Fruit fly (Drosophila melanogaster) whole organism, embryonic: Measurements from ENCODE around the gene CG14286.

ENCODE experiments used
- CG10565 ChIP-seq: fragments of 200-800 bp; sonication (Bioruptor generic); optimal IDR thresholded peaks from 3 replicates; lab custom pipeline; 2016; ENCODE audit warnings: missing biosample characterization, mild to moderate bottlenecking, missing genetic modification characterization
- CG10654 ChIP-seq: fragments of 200-800 bp; sonication (Bioruptor generic); optimal IDR thresholded peaks from 2 replicates; lab custom pipeline; 2016; ENCODE audit warnings: missing biosample characterization, missing genetic modification characterization
- CG11398 ChIP-seq: fragments of 200-800 bp; sonication (Bioruptor generic); optimal IDR thresholded peaks from 2 replicates; lab custom pipeline; 2016; ENCODE audit warnings: missing biosample characterization, missing genetic modification characterization
- CG12219 ChIP-seq: fragments of 200-800 bp; sonication (Bioruptor generic); optimal IDR thresholded peaks from 3 replicates; lab custom pipeline; 2018; ENCODE audit warnings: missing biosample characterization, mild to moderate bottlenecking, missing genetic modification characterization
- CG12391 ChIP-seq: fragments of 200-800 bp; sonication (Bioruptor generic); optimal IDR thresholded peaks from 3 replicates; lab custom pipeline; 2018; ENCODE audit warnings: missing biosample characterization, mild to moderate bottlenecking, missing genetic modification characterization, moderate library complexity
- CG12769 ChIP-seq: fragments of 200-800 bp; sonication (Bioruptor generic); optimal IDR thresholded peaks from 2 replicates; lab custom pipeline; 2019; ENCODE audit warnings: missing biosample characterization, mild to moderate bottlenecking, missing genetic modification characterization, moderate library complexity
- CG13296 ChIP-seq: fragments of 200-800 bp; sonication (Bioruptor generic); optimal IDR thresholded peaks from 3 replicates; lab custom pipeline; 2018; ENCODE audit warnings: missing biosample characterization, mild to moderate bottlenecking, missing genetic modification characterization
- CG17385 ChIP-seq: fragments of 200-800 bp; sonication (Bioruptor generic); optimal IDR thresholded peaks from 3 replicates; lab custom pipeline; 2018; ENCODE audit warnings: missing biosample characterization, mild to moderate bottlenecking, missing genetic modification characterization
- CG17829 ChIP-seq: fragments of 200-800 bp; optimal IDR thresholded peaks from 2 replicates; lab custom pipeline; 2019; ENCODE audit warnings: missing biosample characterization, mild to moderate bottlenecking, missing genetic modification characterization, moderate library complexity
- CG18764 ChIP-seq: fragments of 200-800 bp; sonication (Bioruptor generic); optimal IDR thresholded peaks from 3 replicates; lab custom pipeline; 2016; ENCODE audit warnings: missing biosample characterization, missing genetic modification characterization
- CG2116 ChIP-seq: fragments of 200-800 bp; sonication (Bioruptor generic); optimal IDR thresholded peaks from 3 replicates; lab custom pipeline; 2018; ENCODE audit warnings: missing biosample characterization, mild to moderate bottlenecking, missing genetic modification characterization
- CG30403 ChIP-seq: fragments of 200-800 bp; sonication (Bioruptor generic); optimal IDR thresholded peaks from 3 replicates; lab custom pipeline; 2016; ENCODE audit warnings: missing biosample characterization, missing genetic modification characterization
- CG31224 ChIP-seq: fragments of 200-800 bp; sonication (Bioruptor generic); IDR thresholded peaks from 2 replicates; pipeline ENCODE4 v1.3.6; 2022; ENCODE audit warnings: missing biosample characterization, missing genetic modification characterization
- CG33557 ChIP-seq: fragments of 200-800 bp; sonication (Bioruptor generic); optimal IDR thresholded peaks from 2 replicates; lab custom pipeline; 2019; ENCODE audit warnings: missing biosample characterization, mild to moderate bottlenecking, missing genetic modification characterization, moderate library complexity
- CG4282 ChIP-seq: fragments of 200-800 bp; sonication (Bioruptor generic); optimal IDR thresholded peaks from 2 replicates; lab custom pipeline; 2016; ENCODE audit warnings: missing biosample characterization, missing genetic modification characterization
- CG5245 ChIP-seq: fragments of 200-800 bp; sonication (Bioruptor generic); optimal IDR thresholded peaks from 3 replicates; lab custom pipeline; 2016; ENCODE audit warnings: missing biosample characterization, missing genetic modification characterization
- CG6254 ChIP-seq: fragments of 200-800 bp; sonication (Bioruptor generic); optimal IDR thresholded peaks from 3 replicates; lab custom pipeline; 2017; ENCODE audit warnings: mild to moderate bottlenecking, missing biosample characterization, missing genetic modification reagents, missing genetic modification characterization
- CG6765 ChIP-seq: fragments of 200-800 bp; sonication (Bioruptor generic); optimal IDR thresholded peaks from 3 replicates; lab custom pipeline; 2017; ENCODE audit warnings: missing biosample characterization, mild to moderate bottlenecking, missing genetic modification characterization
- CG8290 ChIP-seq, 3 experiments: fragments of 200-800 bp; sonication (Bioruptor generic); optimal IDR thresholded peaks; 2 replicates each; lab custom pipeline; 2016 to 2019; ENCODE audit warnings: missing biosample characterization in 3 of 3, missing genetic modification characterization in 3 of 3, mild to moderate bottlenecking in 2 of 3, moderate library complexity in 1 of 3
- CG8359 ChIP-seq: fragments of 200-800 bp; sonication (Bioruptor generic); optimal IDR thresholded peaks from 2 replicates; lab custom pipeline; 2017; ENCODE audit warnings: missing biosample characterization, mild to moderate bottlenecking, missing genetic modification characterization, borderline replicate concordance
- CG9727 ChIP-seq: fragments of 200-800 bp; sonication (Bioruptor generic); optimal IDR thresholded peaks from 3 replicates; lab custom pipeline; 2017; ENCODE audit warnings: missing biosample characterization, mild to moderate bottlenecking, missing genetic modification characterization
- Chrac-16 ChIP-seq: fragments of 200-800 bp; sonication (Bioruptor generic); optimal IDR thresholded peaks from 3 replicates; lab custom pipeline; 2016; ENCODE audit warnings: missing biosample characterization, missing genetic modification characterization
- Deaf1 ChIP-seq: fragments of 200-800 bp; optimal IDR thresholded peaks from 3 replicates; lab custom pipeline; 2019; ENCODE audit warnings: missing biosample characterization, mild to moderate bottlenecking, missing genetic modification characterization, moderate library complexity
- Dll ChIP-seq: fragments of 200-800 bp; sonication (Bioruptor generic); IDR thresholded peaks from 4 replicates; pipeline ENCODE4 v1.3.6; 2022; ENCODE audit warnings: missing biosample characterization, missing genetic modification characterization; ENCODE audit not compliant: partially characterized antibody
- HHEX ChIP-seq: fragments of 200-800 bp; sonication (Bioruptor generic); optimal IDR thresholded peaks from 3 replicates; lab custom pipeline; 2017; ENCODE audit warnings: missing biosample characterization, mild to moderate bottlenecking, missing genetic modification characterization, missing genetic modification reagents
- HLHmδ ChIP-seq: fragments of 200-800 bp; sonication (Bioruptor generic); optimal IDR thresholded peaks from 2 replicates; lab custom pipeline; 2018; ENCODE audit warnings: missing biosample characterization, mild to moderate bottlenecking, missing genetic modification characterization, moderate library complexity
- Kr ChIP-seq: fragments of 200-800 bp; sonication (Bioruptor generic); optimal IDR thresholded peaks from 2 replicates; lab custom pipeline; 2017; ENCODE audit warnings: missing biosample characterization, mild to moderate bottlenecking, missing genetic modification characterization
- Med ChIP-seq: fragments of 200-800 bp; sonication (Bioruptor generic); peaks from one replicate; lab custom pipeline; 2016; ENCODE audit warnings: missing biosample characterization, missing genetic modification characterization, mild to moderate bottlenecking, inconsistent platforms, moderate library complexity
- NC2β ChIP-seq: fragments of 200-800 bp; sonication (Bioruptor generic); optimal IDR thresholded peaks from 2 replicates; lab custom pipeline; 2016; ENCODE audit warnings: missing biosample characterization, missing genetic modification characterization
- Nf-YB ChIP-seq: fragments of 200-800 bp; sonication (Bioruptor generic); optimal IDR thresholded peaks from 3 replicates; lab custom pipeline; 2019; ENCODE audit warnings: missing biosample characterization, mild to moderate bottlenecking, missing genetic modification characterization, moderate library complexity
- Opbp ChIP-seq: fragments of 200-800 bp; sonication (Bioruptor generic); IDR thresholded peaks from 3 replicates; pipeline ENCODE4 v1.3.6; 2022; ENCODE audit warnings: missing biosample characterization, missing genetic modification characterization; ENCODE audit not compliant: partially characterized antibody
- Optix ChIP-seq: fragments of 200-800 bp; sonication (Bioruptor generic); IDR thresholded peaks from 3 replicates; pipeline ENCODE4 v1.3.6; 2022; ENCODE audit warnings: missing biosample characterization, missing genetic modification characterization
- Ssrp ChIP-seq: fragments of 200-800 bp; sonication (Bioruptor generic); optimal IDR thresholded peaks from 2 replicates; lab custom pipeline; 2018; ENCODE audit warnings: missing biosample characterization, mild to moderate bottlenecking, missing genetic modification characterization, moderate library complexity
- ap ChIP-seq: fragments of 200-800 bp; sonication (Bioruptor generic); IDR thresholded peaks from 2 replicates; pipeline ENCODE4 v1.3.6; 2022; ENCODE audit warnings: missing biosample characterization, missing genetic modification characterization
- ara ChIP-seq: fragments of 200-800 bp; sonication (Bioruptor generic); IDR thresholded peaks from 2 replicates; pipeline ENCODE4 v1.3.6; 2022; ENCODE audit warnings: missing biosample characterization, missing genetic modification characterization
- btn ChIP-seq: fragments of 200-800 bp; sonication (Bioruptor generic); optimal IDR thresholded peaks from 2 replicates; lab custom pipeline; 2016; ENCODE audit warnings: missing biosample characterization, missing genetic modification characterization
- cad ChIP-seq: fragments of >200 bp; optimal IDR thresholded peaks from 2 replicates; lab custom pipeline; 2017; ENCODE audit warnings: missing biosample characterization, missing genetic modification characterization
- cg ChIP-seq: fragments of 200-800 bp; sonication (Bioruptor generic); optimal IDR thresholded peaks from 3 replicates; lab custom pipeline; 2019; ENCODE audit warnings: missing biosample characterization, mild to moderate bottlenecking, missing genetic modification characterization, moderate library complexity
- crol ChIP-seq: fragments of 200-800 bp; sonication (Bioruptor generic); IDR thresholded peaks from 2 replicates; pipeline ENCODE4 v1.3.6; 2022; ENCODE audit warnings: missing biosample characterization, missing genetic modification characterization
- da ChIP-seq: fragments of 200-800 bp; sonication (Bioruptor generic); optimal IDR thresholded peaks from 2 replicates; lab custom pipeline; 2016; ENCODE audit warnings: missing biosample characterization, missing genetic modification characterization
- dati ChIP-seq: fragments of 200-800 bp; sonication (Bioruptor generic); IDR thresholded peaks from 2 replicates; pipeline ENCODE4 v1.3.6; 2022; ENCODE audit warnings: missing biosample characterization, missing genetic modification characterization
- disco-r ChIP-seq: fragments of 200-800 bp; sonication (Bioruptor generic); optimal IDR thresholded peaks from 2 replicates; lab custom pipeline; 2016; ENCODE audit warnings: missing biosample characterization, missing genetic modification characterization
- dm ChIP-seq: fragments of 200-800 bp; sonication (Bioruptor generic); optimal IDR thresholded peaks from 3 replicates; lab custom pipeline; 2016; ENCODE audit warnings: missing biosample characterization, missing genetic modification characterization
- ftz-f1 ChIP-seq: fragments of 200-800 bp; sonication (Bioruptor generic); optimal IDR thresholded peaks from 2 replicates; lab custom pipeline; 2016; ENCODE audit warnings: missing biosample characterization, missing genetic modification characterization
- kah ChIP-seq: fragments of 200-800 bp; sonication (Bioruptor generic); optimal IDR thresholded peaks from 2 replicates; lab custom pipeline; 2018; ENCODE audit warnings: missing biosample characterization, mild to moderate bottlenecking, missing genetic modification characterization
- oc ChIP-seq: fragments of 200-800 bp; sonication (Bioruptor generic); optimal IDR thresholded peaks from 2 replicates; lab custom pipeline; 2018; ENCODE audit warnings: missing biosample characterization, mild to moderate bottlenecking, missing genetic modification characterization, moderate library complexity
- pzg ChIP-seq: fragments of 200-800 bp; sonication (Bioruptor generic); optimal IDR thresholded peaks from 3 replicates; lab custom pipeline; 2018; ENCODE audit warnings: missing biosample characterization, mild to moderate bottlenecking, missing genetic modification characterization, moderate library complexity
- scrt ChIP-seq: fragments of 200-800 bp; sonication (Bioruptor generic); optimal IDR thresholded peaks from 2 replicates; lab custom pipeline; 2018; ENCODE audit warnings: missing biosample characterization, mild to moderate bottlenecking, missing genetic modification characterization, moderate library complexity
- unpg ChIP-seq: fragments of 200-800 bp; sonication (Bioruptor generic); optimal IDR thresholded peaks from 3 replicates; lab custom pipeline; 2018; ENCODE audit warnings: missing biosample characterization, mild to moderate bottlenecking, missing genetic modification characterization, moderate library complexity
- zen ChIP-seq: fragments of 200-800 bp; sonication (Bioruptor generic); optimal IDR thresholded peaks from 3 replicates; lab custom pipeline; 2018; ENCODE audit warnings: missing biosample characterization, mild to moderate bottlenecking, missing genetic modification characterization, moderate library complexity

Gene CG14286

dm6 chr3R:18999906-19000451, 23.9 kb upstream of the CG14286 start (continued):
- TF ChIP-seq CG6254 (GFP tag; lab: Kevin White, UChicago) (no peak), dati (GFP tag; lab: Robert Waterston, UW) (no peak), disco-r (GFP tag; lab: Kevin White, UChicago) (no peak), CG10565 (GFP tag; lab: Kevin White, UChicago) (no peak), ara (GFP tag; lab: Robert Waterston, UW) (0 out of 2 replicates have a peak, but pooled peaks have one; percentile 33), NC2β (GFP tag; lab: Kevin White, UChicago) (no peak), CG5245 (GFP tag; lab: Kevin White, UChicago) (no peak), da (GFP tag; lab: Kevin White, UChicago) (no peak), CG4282 (GFP tag; lab: Kevin White, UChicago) (no peak), CG17829 (tag; lab: Kevin White, UChicago) (no peak), crol (GFP tag; lab: Robert Waterston, UW) (peak; percentile 22; the same call in 1 of the 2 replicates), CG11398 (GFP tag; lab: Kevin White, UChicago) (no peak), pzg (GFP tag; lab: Kevin White, UChicago) (no peak), Dll (GFP tag; lab: Robert Waterston, UW) (no peak), CG13296 (GFP tag; lab: Kevin White, UChicago) (no peak), CG31224 (GFP tag; lab: Robert Waterston, UW) (no peak), Chrac-16 (GFP tag; lab: Kevin White, UChicago) (no peak), HHEX (GFP tag; lab: Kevin White, UChicago) (no peak), CG6765 (GFP tag; lab: Kevin White, UChicago) (no peak), Med (GFP tag; lab: Kevin White, UChicago) (peak; percentile 54), Nf-YB (GFP tag; lab: Kevin White, UChicago) (no peak), CG12219 (GFP tag; lab: Kevin White, UChicago) (no peak), scrt (GFP tag; lab: Kevin White, UChicago) (no peak), CG12391 (tag; lab: Kevin White, UChicago) (no peak), Kr (GFP tag; lab: Kevin White, UChicago) (peak; percentile 65), ap (no peak), CG8290 (GFP tag; optimal IDR thresholded peaks at IDR 0.05; lab: Kevin White, UChicago) (no peak), CG8290 (tag; optimal IDR thresholded peaks at IDR 0.05; lab: Kevin White, UChicago) (peak in 1 of 2 experiments; percentile 11), cad (no peak)

DNA sequence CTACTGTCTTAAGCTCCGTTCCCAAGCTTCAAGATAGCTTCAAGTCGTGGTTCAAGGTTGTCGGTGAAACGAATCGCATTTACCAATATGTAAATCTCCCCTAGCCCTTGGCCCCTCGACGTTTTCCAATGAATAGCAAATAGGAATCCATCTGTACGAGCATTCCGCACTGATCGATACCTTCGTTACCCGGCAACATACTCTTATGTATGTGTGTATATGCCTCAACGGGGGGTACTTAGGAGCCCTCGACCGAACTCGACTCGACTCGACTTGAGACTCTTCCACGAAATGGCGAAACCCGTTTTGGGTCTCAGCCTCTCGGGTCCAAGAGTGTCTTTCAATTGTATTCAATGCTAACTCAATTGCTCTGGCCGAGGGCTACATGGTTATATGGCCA, 22.2 kb upstream of the CG14286 start:
- TF ChIP-seq zen (tag; lab: Kevin White, UChicago) (no peak), cg (peak; percentile 8), CG12769 (tag; lab: Kevin White, UChicago) (peak; percentile 56), Opbp (GFP tag; lab: Robert Waterston, UW) (no peak), Med (GFP tag; lab: Kevin White, UChicago) (peak; percentile 51), oc (peak; percentile 10), kah (GFP tag; lab: Kevin White, UChicago) (no peak), CG30403 (no peak), CG17385 (GFP tag; lab: Kevin White, UChicago) (no peak), Optix (GFP tag; lab: Robert Waterston, UW) (no peak), CG33557 (GFP tag; lab: Kevin White, UChicago) (no peak), Deaf1 (tag; lab: Kevin White, UChicago) (peak; percentile 33), ftz-f1 (GFP tag; lab: Kevin White, UChicago) (peak; percentile 21), unpg (GFP tag; lab: Kevin White, UChicago) (no peak), HLHmδ (GFP tag; lab: Kevin White, UChicago) (no peak), btn (GFP tag; lab: Kevin White, UChicago) (no peak), CG9727 (GFP tag; lab: Kevin White, UChicago) (no peak), CG2116 (GFP tag; lab: Kevin White, UChicago) (no peak), CG8359 (GFP tag; lab: Kevin White, UChicago) (no peak), Ssrp (tag; lab: Kevin White, UChicago) (no peak), dm (GFP tag; lab: Kevin White, UChicago) (no peak), CG18764 (GFP tag; lab: Kevin White, UChicago) (no peak), CG10654 (GFP tag; lab: Kevin White, UChicago) (no peak)
